Worm (Caenorhabditis elegans) whole organism, L4 larva: ENCODE data around the gene F36D3.8.

Experiments
- ces-1 ChIP-seq: fragments of 150-350 bp; sonication (generic microtip); optimal IDR thresholded peaks from 4 replicates; lab custom pipeline; 2014; ENCODE audit warnings: missing biosample characterization, missing genetic modification reagents, missing genetic modification characterization
- lim-7 ChIP-seq: fragments of 200-800 bp; sonication (Bioruptor generic); IDR thresholded peaks from 2 replicates; pipeline ENCODE4 v1.3.6; 2022; ENCODE audit warnings: missing genetic modification characterization, missing compliant biosample characterization

ce11 chrV:16483681-16484080, 43.3 kb upstream of the F36D3.8 start, which contains the start of gene srh-139:
- no peak for TF ChIP-seq ces-1 (GFP tag; lab: Kevin White, UChicago)
- no peak for TF ChIP-seq lim-7
